Fruit fly (Drosophila melanogaster) whole organism, prepupa: ENCODE data around the gene trk.

Source experiments
- CG11294 ChIP-seq: fragments of 200-800 bp; sonication (Bioruptor generic); IDR thresholded peaks from 2 replicates; pipeline ENCODE4 v1.3.6; 2022; ENCODE audit warnings: missing biosample characterization, missing genetic modification characterization
- CG16779 ChIP-seq: fragments of 200-800 bp; sonication (Bioruptor generic); optimal IDR thresholded peaks from 3 replicates; lab custom pipeline; 2017; ENCODE audit warnings: missing biosample characterization, mild to moderate bottlenecking, missing genetic modification characterization
- CG3032 ChIP-seq: fragments of 200-800 bp; optimal IDR thresholded peaks from 2 replicates; lab custom pipeline; 2019; ENCODE audit warnings: missing biosample characterization, mild to moderate bottlenecking, missing genetic modification characterization, moderate library complexity
- CG6808 ChIP-seq: fragments of 200-800 bp; sonication (Bioruptor generic); optimal IDR thresholded peaks from 3 replicates; lab custom pipeline; 2017; ENCODE audit warnings: missing biosample characterization, missing genetic modification characterization, mild to moderate bottlenecking, moderate library complexity, missing genetic modification reagents
- CG6854 ChIP-seq: fragments of 200-800 bp; sonication (Bioruptor generic); optimal IDR thresholded peaks from 2 replicates; lab custom pipeline; 2017; ENCODE audit warnings: missing biosample characterization, mild to moderate bottlenecking, missing genetic modification characterization
- CG8119 ChIP-seq: fragments of 200-800 bp; sonication (Bioruptor generic); IDR thresholded peaks from 3 replicates; pipeline ENCODE4 v1.3.6; 2022; ENCODE audit warnings: missing biosample characterization, missing genetic modification characterization
- Ets21C ChIP-seq: fragments of 200-800 bp; sonication (Bioruptor generic); optimal IDR thresholded peaks from 3 replicates; lab custom pipeline; 2016; ENCODE audit warnings: missing biosample characterization, missing genetic modification characterization
- Lpt ChIP-seq: fragments of 200-800 bp; sonication (Bioruptor generic); optimal IDR thresholded peaks from 3 replicates; lab custom pipeline; 2016; ENCODE audit warnings: missing biosample characterization, missing genetic modification characterization
- Sox102F ChIP-seq: fragments of 200-800 bp; sonication (Bioruptor generic); optimal IDR thresholded peaks from 2 replicates; lab custom pipeline; 2016; ENCODE audit warnings: missing biosample characterization, mild to moderate bottlenecking, missing genetic modification characterization
- cyc ChIP-seq: fragments of 200-800 bp; sonication (Bioruptor generic); optimal IDR thresholded peaks from 3 replicates; lab custom pipeline; 2016; ENCODE audit warnings: missing biosample characterization, missing genetic modification characterization
- fd59A ChIP-seq: fragments of 200-800 bp; sonication (Bioruptor generic); optimal IDR thresholded peaks from 2 replicates; lab custom pipeline; 2017; ENCODE audit warnings: missing biosample characterization, mild to moderate bottlenecking, missing genetic modification characterization, missing genetic modification reagents
- svp ChIP-seq: fragments of 200-800 bp; sonication (Bioruptor generic); peaks from one replicate; lab custom pipeline; 2016; ENCODE audit warnings: missing biosample characterization, missing genetic modification characterization

- TF ChIP-seq CG16779 (tag; lab: Kevin White, UChicago) (no peak), CG8119 (GFP tag; lab: Robert Waterston, UW) (peak; percentile 71; the same call in 2 of the 3 replicates), CG3032 (peak; percentile 70), CG6854 (GFP tag; lab: Kevin White, UChicago) (no peak), svp (GFP tag; lab: Kevin White, UChicago) (no peak), Ets21C (GFP tag; lab: Kevin White, UChicago) (peak; percentile 18), cyc (GFP tag; lab: Kevin White, UChicago) (peak; percentile 57), fd59A (GFP tag; lab: Kevin White, UChicago) (no peak), CG11294 (no peak), Lpt (GFP tag; lab: Kevin White, UChicago) (peak; percentile 35), Sox102F (GFP tag; lab: Kevin White, UChicago) (no peak), CG6808 (GFP tag; lab: Kevin White, UChicago) (no peak)
These were observed 27.7 kb upstream of the trk start, which contains the start of gene CYLD for dm6 chr2L:10299810-10300147.
